Worm (Caenorhabditis elegans) whole organism, L4/young adult: ENCODE measurements around the gene F53F1.2.

ENCODE experiments used
- W03F9.2 ChIP-seq: fragments of 150-350 bp; optimal IDR thresholded peaks from 2 replicates; lab custom pipeline; 2014; ENCODE audit warnings: missing biosample characterization, missing genetic modification characterization
- dao-5 ChIP-seq: sonication (generic microtip); optimal IDR thresholded peaks from 2 replicates; lab custom pipeline; 2016; ENCODE audit warnings: missing genotype, missing genetic modification characterization, moderate library complexity, missing compliant biosample characterization
- him-1 ChIP-seq: sonication (generic microtip); optimal IDR thresholded peaks from 2 replicates; lab custom pipeline; 2016; ENCODE audit warnings: missing genotype, missing genetic modification reagents, missing genetic modification characterization, missing compliant biosample characterization

- no peak for TF ChIP-seq W03F9.2 (tag; lab: Kevin White, UChicago)
- no peak for TF ChIP-seq dao-5
- peak; percentile 8 for TF ChIP-seq him-1 (tag; lab: Kevin White, UChicago)
These were observed 15.0 kb upstream of the F53F1.2 start, which contains the start of gene somi-1 for ce11 chrV:13391378-13392258.
